Worm (Caenorhabditis elegans) whole organism, young adult: ENCODE results near the gene sprr-2.

Source experiments
- B0019.2 ChIP-seq: fragments of 200-800 bp; sonication (Bioruptor generic); conservative IDR thresholded peaks from 2 replicates; pipeline ENCODE4 v1.3.6; 2022; ENCODE audit warnings: missing genetic modification reagents, missing genetic modification characterization, missing compliant biosample characterization
- B0261.1 ChIP-seq: sonication (generic microtip); optimal IDR thresholded peaks from 2 replicates; lab custom pipeline; 2016; ENCODE audit warnings: mild to moderate bottlenecking, missing genetic modification characterization, moderate library complexity, missing compliant biosample characterization
- C06A6.2 ChIP-seq: fragments of 200-800 bp; sonication (Bioruptor generic); conservative IDR thresholded peaks from 2 replicates; pipeline ENCODE4 v1.3.6; 2022; ENCODE audit warnings: missing genetic modification characterization, missing compliant biosample characterization
- C17E4.6 ChIP-seq: fragments of 200-800 bp; sonication (Bioruptor generic); IDR thresholded peaks from 2 replicates; pipeline ENCODE4 v1.3.6; 2022; ENCODE audit warnings: missing genetic modification reagents, missing genetic modification characterization, missing compliant biosample characterization
- F23B12.7 ChIP-seq: sonication (generic microtip); optimal IDR thresholded peaks from 2 replicates; lab custom pipeline; 2017; ENCODE audit warnings: missing genetic modification characterization, mild to moderate bottlenecking, missing compliant biosample characterization, antibody characterized with exemption, moderate library complexity; ENCODE audit not compliant: insufficient read depth
- F33H1.4 ChIP-seq: fragments of 200-800 bp; sonication (Bioruptor generic); IDR thresholded peaks from 2 replicates; pipeline ENCODE4 v1.3.6; 2022; ENCODE audit warnings: missing genetic modification reagents, missing genetic modification characterization, missing compliant biosample characterization
- F55B11.4 ChIP-seq: sonication (generic microtip); optimal IDR thresholded peaks from 2 replicates; lab custom pipeline; 2016; ENCODE audit warnings: missing compliant biosample characterization, missing genetic modification characterization, borderline replicate concordance; ENCODE audit not compliant: insufficient read depth
- F57A8.1 ChIP-seq: fragments of 200-800 bp; sonication (Bioruptor generic); optimal IDR thresholded peaks from 2 replicates; lab custom pipeline; 2018; ENCODE audit warnings: mild to moderate bottlenecking, missing genetic modification characterization, moderate library complexity, missing compliant biosample characterization
- K12H6.12 ChIP-seq: fragments of 200-800 bp; sonication (Bioruptor generic); optimal IDR thresholded peaks from 2 replicates; lab custom pipeline; 2018; ENCODE audit warnings: mild to moderate bottlenecking, missing genetic modification characterization, missing compliant biosample characterization
- T07F8.4 ChIP-seq: sonication (generic microtip); optimal IDR thresholded peaks from 2 replicates; lab custom pipeline; 2016; ENCODE audit warnings: mild to moderate bottlenecking, missing genetic modification characterization, moderate library complexity, missing compliant biosample characterization
- Y53G8AR.9 ChIP-seq: fragments of 200-800 bp; sonication (Bioruptor generic); conservative IDR thresholded peaks from 2 replicates; pipeline ENCODE4 v1.3.6; 2022; ENCODE audit warnings: missing genetic modification reagents, missing genetic modification characterization, missing compliant biosample characterization
- Y56A3A.18 ChIP-seq: fragments of 200-800 bp; sonication (Bioruptor generic); IDR thresholded peaks from 2 replicates; pipeline ENCODE4 v1.3.6; 2022; ENCODE audit warnings: missing genetic modification reagents, missing genetic modification characterization, missing compliant biosample characterization
- Y67H2A.10 ChIP-seq: fragments of 200-800 bp; sonication (Bioruptor generic); conservative IDR thresholded peaks from 2 replicates; pipeline ENCODE4 v1.3.6; 2022; ENCODE audit warnings: missing genetic modification reagents, missing genetic modification characterization, missing compliant biosample characterization
- akir-1 ChIP-seq: fragments of 200-800 bp; sonication (Bioruptor generic); optimal IDR thresholded peaks from 2 replicates; lab custom pipeline; 2018; ENCODE audit warnings: mild to moderate bottlenecking, missing genetic modification characterization, moderate library complexity, missing compliant biosample characterization
- ama-1 ChIP-seq, 3 experiments: fragments of 150-350 bp in 1 of 3; sonication (generic microtip) in 2 of 3; optimal IDR thresholded peaks; 2 replicates each; lab custom pipeline; 2014 to 2018; ENCODE audit warnings: missing biosample characterization in 2 of 3, missing genetic modification characterization in 2 of 3, missing genetic modification reagents in 2 of 3
- atf-7 ChIP-seq: sonication (generic microtip); optimal IDR thresholded peaks from 2 replicates; lab custom pipeline; 2017; ENCODE audit warnings: mild to moderate bottlenecking, missing genetic modification characterization, missing compliant biosample characterization
- attf-3 ChIP-seq: fragments of 200-800 bp; sonication (Bioruptor generic); conservative IDR thresholded peaks from 2 replicates; pipeline ENCODE4 v1.3.6; 2022; ENCODE audit warnings: missing genetic modification reagents, missing genetic modification characterization, missing compliant biosample characterization
- attf-6 ChIP-seq: fragments of 200-800 bp; sonication (Bioruptor generic); IDR thresholded peaks from 2 replicates; pipeline ENCODE4 v1.3.6; 2022; ENCODE audit warnings: missing genetic modification reagents, missing genetic modification characterization, missing compliant biosample characterization
- bed-1 ChIP-seq: fragments of 200-800 bp; sonication (Bioruptor generic); IDR thresholded peaks from 2 replicates; pipeline ENCODE4 v1.3.6; 2022; ENCODE audit warnings: missing genetic modification reagents, missing genetic modification characterization, missing compliant biosample characterization
- bed-2 ChIP-seq: fragments of 200-800 bp; sonication (Bioruptor generic); IDR thresholded peaks from 2 replicates; pipeline ENCODE4 v1.3.6; 2022; ENCODE audit warnings: missing genetic modification reagents, missing genetic modification characterization, missing compliant biosample characterization
- cebp-1 ChIP-seq, 2 experiments: fragments of 200-800 bp in 1 of 2; sonication (Bioruptor generic) in 1 of 2; sonication (generic microtip) in 1 of 2; IDR thresholded peaks in 1 of 2; optimal IDR thresholded peaks in 1 of 2; 2 replicates each; pipeline versions ENCODE4 v1.3.6 to Lab custom; 2017 to 2022; ENCODE audit warnings: missing compliant biosample characterization in 2 of 2, missing genetic modification characterization in 2 of 2, mild to moderate bottlenecking in 1 of 2, missing genetic modification reagents in 1 of 2, moderate library complexity in 1 of 2
- cebp-2 ChIP-seq: fragments of 200-800 bp; sonication (Bioruptor generic); IDR thresholded peaks from 2 replicates; pipeline ENCODE4 v1.3.6; 2022; ENCODE audit warnings: missing genetic modification characterization, missing compliant biosample characterization
- ceh-40 ChIP-seq: fragments of 200-800 bp; sonication (Bioruptor generic); IDR thresholded peaks from 2 replicates; pipeline ENCODE4 v1.3.6; 2022; ENCODE audit warnings: missing genetic modification characterization, missing compliant biosample characterization
- ceh-58 ChIP-seq: fragments of 200-800 bp; sonication (Bioruptor generic); IDR thresholded peaks from 2 replicates; pipeline ENCODE4 v1.3.6; 2022; ENCODE audit warnings: missing genetic modification characterization, missing compliant biosample characterization
- ceh-91 ChIP-seq: fragments of 200-800 bp; sonication (Bioruptor generic); IDR thresholded peaks from 2 replicates; pipeline ENCODE4 v1.3.6; 2022; ENCODE audit warnings: missing genetic modification reagents, missing genetic modification characterization, missing compliant biosample characterization
- egl-18 ChIP-seq: fragments of 200-800 bp; sonication (Bioruptor generic); IDR thresholded peaks from 2 replicates; pipeline ENCODE4 v1.3.6; 2022; ENCODE audit warnings: missing genetic modification reagents, missing genetic modification characterization, missing compliant biosample characterization
- ets-4 ChIP-seq: fragments of 200-800 bp; sonication (Bioruptor generic); optimal IDR thresholded peaks from 2 replicates; lab custom pipeline; 2018; ENCODE audit warnings: mild to moderate bottlenecking, missing genetic modification characterization, missing compliant biosample characterization
- hmg-1.2 ChIP-seq: fragments of 200-800 bp; sonication (Bioruptor generic); IDR thresholded peaks from 2 replicates; pipeline ENCODE4 v1.3.6; 2022; ENCODE audit warnings: missing genetic modification reagents, missing genetic modification characterization, missing compliant biosample characterization
- hsf-1 ChIP-seq: fragments of 200-800 bp; sonication (Bioruptor generic); IDR thresholded peaks from 2 replicates; pipeline ENCODE4 v1.3.6; 2022; ENCODE audit warnings: missing genetic modification reagents, missing genetic modification characterization, missing compliant biosample characterization
- lag-1 ChIP-seq: fragments of 200-800 bp; sonication (Bioruptor generic); IDR thresholded peaks from 2 replicates; pipeline ENCODE4 v1.3.6; 2022; ENCODE audit warnings: missing genetic modification reagents, missing genetic modification characterization, missing compliant biosample characterization
- let-607 ChIP-seq, 2 experiments: fragments of 200-800 bp in 1 of 2; sonication (Bioruptor generic) in 1 of 2; sonication (generic microtip) in 1 of 2; optimal IDR thresholded peaks; 2 replicates each; lab custom pipeline; 2016 to 2018; ENCODE audit warnings: mild to moderate bottlenecking in 2 of 2, missing compliant biosample characterization in 2 of 2, missing genetic modification characterization in 2 of 2, moderate library complexity in 2 of 2, missing genotype in 1 of 2
- lin-26 ChIP-seq: fragments of 200-800 bp; sonication (Bioruptor generic); IDR thresholded peaks from 2 replicates; pipeline ENCODE4 v1.3.6; 2022; ENCODE audit warnings: missing genetic modification reagents, missing genetic modification characterization, missing compliant biosample characterization
- lin-40 ChIP-seq: sonication (generic microtip); optimal IDR thresholded peaks from 2 replicates; lab custom pipeline; 2016; ENCODE audit warnings: missing genetic modification characterization, mild to moderate bottlenecking, missing compliant biosample characterization, missing genotype, missing genetic modification reagents
- lsl-1 ChIP-seq: fragments of 200-800 bp; sonication (Bioruptor generic); optimal IDR thresholded peaks from 2 replicates; lab custom pipeline; 2018; ENCODE audit warnings: mild to moderate bottlenecking, missing genetic modification characterization, moderate library complexity, missing compliant biosample characterization
- madf-10 ChIP-seq: sonication (generic microtip); optimal IDR thresholded peaks from 2 replicates; lab custom pipeline; 2016; ENCODE audit warnings: mild to moderate bottlenecking, missing genetic modification characterization, missing compliant biosample characterization
- madf-6 ChIP-seq: fragments of 200-800 bp; sonication (Bioruptor generic); IDR thresholded peaks from 2 replicates; pipeline ENCODE4 v1.3.6; 2022; ENCODE audit warnings: missing genetic modification reagents, missing genetic modification characterization, missing compliant biosample characterization
- nfya-2 ChIP-seq: fragments of 200-800 bp; sonication (Bioruptor generic); IDR thresholded peaks from 2 replicates; pipeline ENCODE4 v1.3.6; 2022; ENCODE audit warnings: missing genetic modification reagents, missing genetic modification characterization, missing compliant biosample characterization
- nhr-120 ChIP-seq: fragments of 200-800 bp; sonication (Bioruptor generic); IDR thresholded peaks from 2 replicates; pipeline ENCODE4 v1.3.6; 2022; ENCODE audit warnings: missing genetic modification characterization, missing compliant biosample characterization
- pbrm-1 ChIP-seq: fragments of 200-800 bp; sonication (Bioruptor generic); IDR thresholded peaks from 2 replicates; pipeline ENCODE4 v1.3.6; 2022; ENCODE audit warnings: missing genetic modification reagents, missing genetic modification characterization, missing compliant biosample characterization
- rcor-1 ChIP-seq: fragments of 200-800 bp; sonication (Bioruptor generic); IDR thresholded peaks from 2 replicates; pipeline ENCODE4 v1.3.6; 2022; ENCODE audit warnings: missing genetic modification reagents, missing genetic modification characterization, missing compliant biosample characterization
- rec-8 ChIP-seq, 2 experiments: sonication (generic microtip); optimal IDR thresholded peaks; 2 replicates each; lab custom pipeline; 2016; ENCODE audit warnings: mild to moderate bottlenecking in 2 of 2, missing genetic modification characterization in 2 of 2, missing genetic modification reagents in 2 of 2, missing genotype in 2 of 2, missing biosample characterization in 1 of 2, missing compliant biosample characterization in 1 of 2, moderate library complexity in 1 of 2
- repo-1 ChIP-seq: sonication (generic microtip); optimal IDR thresholded peaks from 2 replicates; lab custom pipeline; 2017; ENCODE audit warnings: mild to moderate bottlenecking, missing genetic modification characterization, missing compliant biosample characterization
- rpc-1 ChIP-seq, 2 experiments: fragments of 150-350 bp in 1 of 2; sonication (generic microtip) in 1 of 2; optimal IDR thresholded peaks; 2 replicates each; lab custom pipeline; 2014 to 2018; ENCODE audit warnings: missing biosample characterization in 1 of 2, missing genetic modification characterization in 1 of 2, missing genetic modification reagents in 1 of 2, missing genotype in 1 of 2
- tbx-9 ChIP-seq: sonication (generic microtip); optimal IDR thresholded peaks from 2 replicates; lab custom pipeline; 2016; ENCODE audit warnings: borderline replicate concordance, missing genetic modification characterization, inconsistent platforms, missing compliant biosample characterization
- unc-62 ChIP-seq: fragments of 150-350 bp; optimal IDR thresholded peaks from 2 replicates; lab custom pipeline; 2014; ENCODE audit warnings: missing biosample characterization, missing genetic modification reagents, missing genetic modification characterization
- ztf-18 ChIP-seq: sonication (generic microtip); optimal IDR thresholded peaks from 2 replicates; lab custom pipeline; 2016; ENCODE audit warnings: missing genotype, mild to moderate bottlenecking, missing genetic modification characterization, missing compliant biosample characterization
- ztf-28 ChIP-seq: fragments of 200-800 bp; sonication (Bioruptor generic); IDR thresholded peaks from 2 replicates; pipeline ENCODE4 v1.3.6; 2022; ENCODE audit warnings: missing genetic modification reagents, missing genetic modification characterization, missing compliant biosample characterization

Gene sprr-2

DNA sequence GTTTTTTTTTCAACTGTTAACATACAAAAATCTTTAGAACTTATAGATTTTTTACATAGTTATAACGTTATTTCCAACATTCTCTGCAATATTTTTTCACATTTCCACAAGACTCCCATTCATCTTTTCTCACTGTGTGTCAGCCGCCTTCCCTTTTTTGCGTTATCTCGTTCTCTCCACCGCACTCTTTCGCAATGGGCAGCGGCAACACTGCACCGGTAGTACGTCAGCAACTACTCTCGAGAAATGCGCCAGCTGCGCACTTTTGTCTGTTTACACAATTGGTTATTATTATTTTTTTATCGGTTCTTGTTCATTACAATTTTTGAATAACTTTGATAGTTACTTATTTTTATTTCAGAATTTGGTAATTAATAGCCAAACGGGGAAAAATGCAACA lies 46.3 kb upstream of the sprr-2 start, which contains the start of gene C05G5.2 (continued):
- TF ChIP-seq cebp-1 (GFP tag; IDR thresholded peaks at IDR 0.05; lab: Robert Waterston, UW) (peak; percentile 99), cebp-1 (tag; optimal IDR thresholded peaks at IDR 0.05; lab: Kevin White, UChicago) (peak; percentile 100), Y67H2A.10 (no peak), ceh-40 (GFP tag; lab: Robert Waterston, UW) (no peak), nfya-2 (no peak), lin-40 (tag; lab: Kevin White, UChicago) (peak; percentile 90), atf-7 (tag; lab: Kevin White, UChicago) (peak; percentile 30), lag-1 (GFP tag; lab: Robert Waterston, UW) (no peak), Y53G8AR.9 (GFP tag; lab: Robert Waterston, UW) (peak; percentile 41; the same call in 1 of the 2 replicates), T07F8.4 (tag; lab: Kevin White, UChicago) (no peak), ama-1 (optimal IDR thresholded peaks at IDR 0.05; lab: Kevin White, UChicago) (no peak), ama-1 (GFP tag; optimal IDR thresholded peaks at IDR 0.05; lab: Kevin White, UChicago) (no peak), nhr-120 (GFP tag; lab: Robert Waterston, UW) (no peak), ceh-91 (GFP tag; lab: Robert Waterston, UW) (no peak), hmg-1.2 (GFP tag; lab: Robert Waterston, UW) (peak; percentile 56; the same call in 1 of the 2 replicates), B0019.2 (GFP tag; lab: Robert Waterston, UW) (no peak), F23B12.7 (tag; lab: Kevin White, UChicago) (peak; percentile 61), B0261.1 (tag; lab: Kevin White, UChicago) (no peak), let-607 (tag; optimal IDR thresholded peaks at IDR 0.05; lab: Kevin White, UChicago) (peak; percentile 66 to 75), rpc-1 (optimal IDR thresholded peaks at IDR 0.05; lab: Kevin White, UChicago) (no peak), rpc-1 (tag; optimal IDR thresholded peaks at IDR 0.05; lab: Kevin White, UChicago) (no peak), unc-62 (GFP tag; lab: Kevin White, UChicago) (peak; percentile 73), ets-4 (no peak), hsf-1 (GFP tag; lab: Robert Waterston, UW) (no peak), bed-1 (GFP tag; lab: Robert Waterston, UW) (no peak), akir-1 (GFP tag; lab: Kevin White, UChicago) (no peak), rcor-1 (GFP tag; lab: Robert Waterston, UW) (0 out of 2 replicates have a peak, but pooled peaks have one; percentile 38), C06A6.2 (GFP tag; lab: Robert Waterston, UW) (no peak; the same call in 1 of the 2 replicates), Y56A3A.18 (GFP tag; lab: Robert Waterston, UW) (no peak), madf-10 (tag; lab: Kevin White, UChicago) (peak; percentile 64), C17E4.6 (GFP tag; lab: Robert Waterston, UW) (no peak), lin-26 (GFP tag; lab: Robert Waterston, UW) (no peak), repo-1 (tag; lab: Kevin White, UChicago) (no peak), F55B11.4 (tag; lab: Kevin White, UChicago) (no peak), tbx-9 (tag; lab: Kevin White, UChicago) (no peak), ztf-28 (GFP tag; lab: Robert Waterston, UW) (no peak), rec-8 (tag; optimal IDR thresholded peaks at IDR 0.05; lab: Kevin White, UChicago) (no peak), ceh-58 (GFP tag; lab: Robert Waterston, UW) (no peak), cebp-2 (GFP tag; lab: Robert Waterston, UW) (no peak), lsl-1 (GFP tag; lab: Kevin White, UChicago) (no peak), ztf-18 (tag; lab: Kevin White, UChicago) (peak; percentile 96), egl-18 (GFP tag; lab: Robert Waterston, UW) (0 out of 2 replicates have a peak, but pooled peaks have one; percentile 60), F33H1.4 (GFP tag; lab: Robert Waterston, UW) (no peak), attf-3 (GFP tag; lab: Robert Waterston, UW) (no peak), F57A8.1 (GFP tag; lab: Kevin White, UChicago) (peak; percentile 4), attf-6 (GFP tag; lab: Robert Waterston, UW) (no peak), bed-2 (GFP tag; lab: Robert Waterston, UW) (no peak), madf-6 (GFP tag; lab: Robert Waterston, UW) (no peak), pbrm-1 (0 out of 2 replicates have a peak, but pooled peaks have one; percentile 40), K12H6.12 (tag; lab: Kevin White, UChicago) (peak; percentile 84)
